Worm (Caenorhabditis elegans): Measurements from ENCODE around the gene tag-297.

Gene tag-297

DNA sequence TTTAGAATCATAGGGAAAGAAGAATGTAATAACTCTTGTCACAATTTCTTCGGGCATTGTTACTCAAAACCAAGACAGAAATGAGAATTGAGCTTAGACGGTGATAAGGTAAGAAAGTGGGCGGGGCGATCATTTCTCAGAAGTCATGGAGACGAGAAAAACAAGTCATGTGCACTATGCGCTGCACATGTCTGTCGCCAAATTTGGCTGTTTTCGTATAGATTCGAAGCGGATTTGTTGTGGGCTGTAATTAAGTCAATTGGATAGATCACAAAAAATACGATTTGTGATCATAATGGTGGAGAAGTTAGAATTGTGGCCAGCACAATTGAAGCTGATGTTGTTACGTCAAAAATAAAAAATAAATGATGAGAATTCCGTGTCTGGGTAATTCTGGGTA lies 35.7 kb upstream of the tag-297 start, which contains the start of gene C01G12.7:
Gene C01G12.7, minus strand, starts transcription at position 195 of the 400 bp plus-strand sequence.
- TF ChIP-seq nhr-11 (tag; optimal IDR thresholded peaks at IDR 0.05) (peak; percentile 11), pqm-1 (tag; optimal IDR thresholded peaks at IDR 0.05) (no peak)

DNA sequence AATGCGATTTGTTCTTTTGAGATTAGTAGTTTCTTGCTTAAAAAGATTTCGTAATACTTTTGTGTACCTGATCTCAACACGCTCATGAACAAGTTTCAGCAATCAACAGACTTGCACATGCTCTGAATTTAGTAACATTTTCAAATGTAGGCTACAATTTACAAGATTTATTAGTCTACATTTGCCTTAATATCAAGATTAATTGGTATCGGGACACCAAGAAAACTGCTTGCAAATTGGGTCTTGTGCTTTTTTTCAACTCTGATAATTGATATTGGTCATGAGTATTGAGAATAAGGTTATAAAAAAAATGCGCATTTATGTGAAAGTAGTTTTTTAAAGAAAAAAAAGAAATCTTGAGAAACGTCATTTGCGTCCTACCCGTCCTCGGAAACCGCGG lies 34.8 kb upstream of the tag-297 start:
- TF ChIP-seq nhr-11 (tag; optimal IDR thresholded peaks at IDR 0.05) (peak; percentile 86), nhr-67 (tag; optimal IDR thresholded peaks at IDR 0.05) (no peak)

- TF ChIP-seq lsy-12 (tag; optimal IDR thresholded peaks at IDR 0.05) (no peak), nhr-77 (tag; optimal IDR thresholded peaks at IDR 0.05) (no peak), fkh-10 (GFP tag; optimal IDR thresholded peaks at IDR 0.05) (no peak), sea-2 (GFP tag; optimal IDR thresholded peaks at IDR 0.05) (no peak), nhr-12 (tag; optimal IDR thresholded peaks at IDR 0.05) (no peak), ama-1 (optimal IDR thresholded peaks at IDR 0.05) (no peak), ceh-82 (tag; optimal IDR thresholded peaks at IDR 0.05) (no peak), ceh-28 (tag; optimal IDR thresholded peaks at IDR 0.05) (no peak), aly-2 (tag; optimal IDR thresholded peaks at IDR 0.05) (no peak), nhr-237 (tag; optimal IDR thresholded peaks at IDR 0.05) (no peak), hmg-11 (tag; optimal IDR thresholded peaks at IDR 0.05) (no peak), egl-27 (tag; optimal IDR thresholded peaks at IDR 0.05) (no peak), unc-39 (tag; optimal IDR thresholded peaks at IDR 0.05) (no peak), nhr-28 (tag; optimal IDR thresholded peaks at IDR 0.05) (no peak), pqm-1 (tag; optimal IDR thresholded peaks at IDR 0.05) (no peak), nhr-43 (tag; optimal IDR thresholded peaks at IDR 0.05; ENCODE audit: poor library complexity, severe bottlenecking) (no peak), egl-5 (tag; optimal IDR thresholded peaks at IDR 0.05) (no peak), zag-1 (tag; optimal IDR thresholded peaks at IDR 0.05) (no peak)
These were observed 34.1 kb upstream of the tag-297 start, which contains the start of gene catp-4 for ce11 chrII:14593281-14593680. TSS of gene catp-4 (plus strand) at chrII:14593581.

DNA sequence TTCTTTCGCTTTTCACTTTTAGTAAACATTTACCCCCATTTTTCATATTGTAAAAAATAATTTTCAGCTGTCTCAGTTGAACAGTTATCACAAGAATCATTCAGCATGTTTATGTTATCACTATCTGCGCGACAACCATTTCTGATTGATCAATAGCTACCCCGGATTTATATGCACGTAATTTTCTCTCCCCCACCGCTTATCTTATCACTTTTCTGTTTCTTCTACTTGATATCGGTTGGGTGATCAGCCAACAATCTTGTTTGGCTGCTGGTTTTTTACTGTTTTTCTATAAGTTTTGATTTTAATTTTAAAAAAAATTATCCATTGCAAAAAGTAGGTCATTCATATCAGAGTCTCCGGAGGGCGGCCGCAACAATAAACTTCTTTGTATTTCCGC lies 29.6 kb upstream of the tag-297 start:
- no peak for TF ChIP-seq nhr-12 (tag; optimal IDR thresholded peaks at IDR 0.05)
- TF ChIP-seq elt-3 (tag; optimal IDR thresholded peaks at IDR 0.05): peak in 2 of 3 experiments; percentile 90 to 94
- no peak for TF ChIP-seq skn-1 (tag; optimal IDR thresholded peaks at IDR 0.05)
- TF ChIP-seq pqm-1 (tag; optimal IDR thresholded peaks at IDR 0.05): no peak

DNA sequence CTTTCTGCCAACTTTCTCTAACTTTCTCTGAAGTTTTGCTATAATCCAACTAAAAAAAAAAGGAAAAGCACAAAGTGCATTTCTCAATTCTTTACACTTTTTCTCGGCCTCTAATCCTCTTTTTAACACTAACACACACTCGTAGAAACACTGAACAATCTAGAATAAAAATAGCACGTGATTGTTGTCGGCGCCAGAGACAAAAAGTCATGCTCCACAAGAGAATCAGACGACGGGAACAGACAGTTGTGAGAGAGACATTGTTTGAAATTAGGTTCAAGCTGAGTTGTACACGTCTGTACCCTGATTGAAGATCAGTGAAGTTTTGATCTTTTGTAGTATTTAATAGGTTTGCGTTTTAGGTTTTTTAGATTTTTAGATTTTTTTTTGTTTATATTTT lies 29.1 kb upstream of the tag-297 start:
- TF ChIP-seq nhr-43 (tag; optimal IDR thresholded peaks at IDR 0.05; ENCODE audit: poor library complexity, severe bottlenecking) (peak; percentile 23), fos-1 (tag; optimal IDR thresholded peaks at IDR 0.05) (no peak), jun-1 (tag; optimal IDR thresholded peaks at IDR 0.05) (peak; percentile 65), ama-1 (optimal IDR thresholded peaks at IDR 0.05) (peak; percentile 53), pqm-1 (tag; optimal IDR thresholded peaks at IDR 0.05) (peak; percentile 95), egl-27 (tag; optimal IDR thresholded peaks at IDR 0.05) (no peak), nhr-28 (tag; optimal IDR thresholded peaks at IDR 0.05) (no peak), ceh-28 (tag; optimal IDR thresholded peaks at IDR 0.05) (no peak), fkh-10 (GFP tag; optimal IDR thresholded peaks at IDR 0.05) (no peak), hmg-11 (tag; optimal IDR thresholded peaks at IDR 0.05) (no peak), nhr-77 (tag; optimal IDR thresholded peaks at IDR 0.05) (peak; percentile 9), lin-15B (tag; optimal IDR thresholded peaks at IDR 0.05) (peak; percentile 37), nfya-1 (tag; optimal IDR thresholded peaks at IDR 0.05; ENCODE audit: insufficient read depth) (peak; percentile 81), elt-2 (tag; optimal IDR thresholded peaks at IDR 0.05) (peak; percentile 85), snpc-4 (tag; optimal IDR thresholded peaks at IDR 0.05) (no peak), ZK546.5 (tag; optimal IDR thresholded peaks at IDR 0.05) (no peak), mml-1 (tag; optimal IDR thresholded peaks at IDR 0.05) (peak; percentile 30), nhr-11 (tag; optimal IDR thresholded peaks at IDR 0.05) (peak; percentile 78), zag-1 (tag; optimal IDR thresholded peaks at IDR 0.05) (no peak), skn-1 (tag; optimal IDR thresholded peaks at IDR 0.05) (peak; percentile 50), ceh-9 (tag; optimal IDR thresholded peaks at IDR 0.05) (no peak), nhr-237 (tag; optimal IDR thresholded peaks at IDR 0.05) (no peak), fkh-2 (tag; optimal IDR thresholded peaks at IDR 0.05) (peak; percentile 74)
